Worm (Caenorhabditis elegans): ENCODE measurements around the gene C35B1.3.
A peak's percentile ranks its signal among the peaks of the same experiment; 100 is the strongest.

C35B1.3 gene

ce11 chrIV:4034883-4035282 is 46.1 kb upstream of the C35B1.3 start, which contains the start of gene hlh-30 (continued):
- TF ChIP-seq nhr-77 (tag; optimal IDR thresholded peaks at IDR 0.05): no peak
- TF ChIP-seq nhr-237 (tag; optimal IDR thresholded peaks at IDR 0.05): no peak
- TF ChIP-seq C04F5.9 (tag; optimal IDR thresholded peaks at IDR 0.05): no peak
- peak; percentile 40 to 54 for TF ChIP-seq lsy-2 (tag; optimal IDR thresholded peaks at IDR 0.05)
- TF ChIP-seq lin-15B (tag; optimal IDR thresholded peaks at IDR 0.05): no peak
- TF ChIP-seq vab-15 (tag; optimal IDR thresholded peaks at IDR 0.05): no peak
- TF ChIP-seq mep-1 (tag; optimal IDR thresholded peaks at IDR 0.05): no peak
- TF ChIP-seq efl-3 (GFP tag; optimal IDR thresholded peaks at IDR 0.05): no peak
- TF ChIP-seq elt-2 (tag; optimal IDR thresholded peaks at IDR 0.05): no peak
- no peak for TF ChIP-seq lir-3 (tag; optimal IDR thresholded peaks at IDR 0.05; ENCODE audit: poor library complexity)
- TF ChIP-seq isw-1 (GFP tag; IDR thresholded peaks at IDR 0.05): peak; percentile 43; the same call in 1 of the 2 replicates
- no peak for TF ChIP-seq mdl-1 (tag; optimal IDR thresholded peaks at IDR 0.05)
- no peak for TF ChIP-seq fkh-4 (tag; optimal IDR thresholded peaks at IDR 0.05; ENCODE audit: borderline replicate concordance)
- TF ChIP-seq xbp-1 (tag; optimal IDR thresholded peaks at IDR 0.05): peak; percentile 43
- no peak for TF ChIP-seq sptf-1 (tag; optimal IDR thresholded peaks at IDR 0.05)
- no peak for TF ChIP-seq aly-2 (tag; optimal IDR thresholded peaks at IDR 0.05)
- TF ChIP-seq mab-9 (GFP tag; IDR thresholded peaks at IDR 0.05): no peak
- TF ChIP-seq fkh-10 (GFP tag; optimal IDR thresholded peaks at IDR 0.05): peak; percentile 59
- no peak for TF ChIP-seq irx-1 (tag; optimal IDR thresholded peaks at IDR 0.05)
- TF ChIP-seq grh-1 (GFP tag; IDR thresholded peaks at IDR 0.05): no peak
- TF ChIP-seq egl-13 (tag; optimal IDR thresholded peaks at IDR 0.05): peak; percentile 78
- peak; percentile 88 for TF ChIP-seq lin-14 (GFP tag; optimal IDR thresholded peaks at IDR 0.05)
- no peak for TF ChIP-seq ceh-63 (GFP tag; optimal IDR thresholded peaks at IDR 0.05)
- peak; percentile 75 for TF ChIP-seq nhr-47 (tag; optimal IDR thresholded peaks at IDR 0.05)
- no peak for TF ChIP-seq skn-1 (tag; optimal IDR thresholded peaks at IDR 0.05)
- peak; percentile 23 for TF ChIP-seq sox-4 (tag; optimal IDR thresholded peaks at IDR 0.05)
- no peak for TF ChIP-seq zip-4 (GFP tag; optimal IDR thresholded peaks at IDR 0.05)
- TF ChIP-seq unc-62 (GFP tag; optimal IDR thresholded peaks at IDR 0.05): no peak
- TF ChIP-seq C16A3.4 (tag; optimal IDR thresholded peaks at IDR 0.05): no peak
- TF ChIP-seq nhr-20 (tag; optimal IDR thresholded peaks at IDR 0.05): peak; percentile 11
- peak in 1 of 2 experiments; percentile 63 for TF ChIP-seq lin-35 (GFP tag; optimal IDR thresholded peaks at IDR 0.05)
- peak in 1 of 2 experiments; percentile 7 for TF ChIP-seq egl-27 (tag; optimal IDR thresholded peaks at IDR 0.05)
- TF ChIP-seq nhr-76 (tag; optimal IDR thresholded peaks at IDR 0.05): no peak
- TF ChIP-seq ztf-4 (tag; optimal IDR thresholded peaks at IDR 0.05): no peak
- peak in 1 of 2 experiments; percentile 9 for TF ChIP-seq ztf-11 (tag; optimal IDR thresholded peaks at IDR 0.05)
- no peak for TF ChIP-seq nhr-28 (tag; optimal IDR thresholded peaks at IDR 0.05)
- TF ChIP-seq C34B4.2 (tag; optimal IDR thresholded peaks at IDR 0.05): no peak
- TF ChIP-seq mef-2 (tag; optimal IDR thresholded peaks at IDR 0.05): peak; percentile 15
- TF ChIP-seq nhr-84 (tag; optimal IDR thresholded peaks at IDR 0.05): no peak
- TF ChIP-seq pqm-1 (tag; optimal IDR thresholded peaks at IDR 0.05): no peak
- no peak for TF ChIP-seq blmp-1 (tag; optimal IDR thresholded peaks at IDR 0.05)
- TF ChIP-seq Y116A8C.19 (tag; optimal IDR thresholded peaks at IDR 0.05; ENCODE audit: borderline replicate concordance): no peak
- TF ChIP-seq hlh-4 (tag; optimal IDR thresholded peaks at IDR 0.05): no peak
- TF ChIP-seq elt-3 (tag; optimal IDR thresholded peaks at IDR 0.05): no peak
- no peak for TF ChIP-seq tlp-1 (tag; optimal IDR thresholded peaks at IDR 0.05)
- no peak for TF ChIP-seq rnt-1 (tag; optimal IDR thresholded peaks at IDR 0.05)
- no peak for TF ChIP-seq unc-130 (tag; optimal IDR thresholded peaks at IDR 0.05)
- TF ChIP-seq ama-1 (optimal IDR thresholded peaks at IDR 0.05): no peak
- TF ChIP-seq alr-1 (tag; optimal IDR thresholded peaks at IDR 0.05; ENCODE audit: borderline replicate concordance): no peak
- TF ChIP-seq hlh-17 (GFP tag; optimal IDR thresholded peaks at IDR 0.05; ENCODE audit: borderline replicate concordance): no peak
- TF ChIP-seq hpl-2 (GFP tag; optimal IDR thresholded peaks at IDR 0.05): no peak
- TF ChIP-seq pag-3 (tag; optimal IDR thresholded peaks at IDR 0.05; ENCODE audit: borderline replicate concordance, insufficient read depth): no peak
- no peak for TF ChIP-seq lin-13 (GFP tag; optimal IDR thresholded peaks at IDR 0.05)
